Worm (Caenorhabditis elegans) whole organism, L3 larva: ENCODE data around the gene nyn-1.
"Not testable (repeated sequence)": the region's sequence is repeated elsewhere in the genome, so short reads cannot be mapped to it uniquely, and the experiment has no call there.

Source experiments
- R02D3.7 ChIP-seq: fragments of 150-350 bp; optimal IDR thresholded peaks from 2 replicates; lab custom pipeline; 2014; ENCODE audit warnings: missing biosample characterization, missing genetic modification characterization
- ZK546.5 ChIP-seq: sonication (generic microtip); optimal IDR thresholded peaks from 2 replicates; lab custom pipeline; 2017; ENCODE audit warnings: missing biosample characterization, missing genetic modification characterization
- aly-2 ChIP-seq: fragments of 150-350 bp; optimal IDR thresholded peaks from 2 replicates; lab custom pipeline; 2014; ENCODE audit warnings: missing biosample characterization, missing genetic modification characterization
- ama-1 ChIP-seq: fragments of 150-350 bp; optimal IDR thresholded peaks from 2 replicates; lab custom pipeline; 2018
- ceh-28 ChIP-seq: fragments of 150-350 bp; optimal IDR thresholded peaks from 2 replicates; lab custom pipeline; 2014; ENCODE audit warnings: missing biosample characterization, missing genetic modification reagents, missing genetic modification characterization
- egl-27 ChIP-seq: sonication (generic microtip); optimal IDR thresholded peaks from 4 replicates; lab custom pipeline; 2017; ENCODE audit warnings: missing biosample characterization, missing genetic modification reagents, missing genetic modification characterization
- egl-5 ChIP-seq: fragments of 150-350 bp; optimal IDR thresholded peaks from 2 replicates; lab custom pipeline; 2017; ENCODE audit warnings: missing biosample characterization, missing genetic modification reagents, missing genetic modification characterization, inconsistent platforms
- elt-1 ChIP-seq: fragments of 150-350 bp; optimal IDR thresholded peaks from 2 replicates; lab custom pipeline; 2014; ENCODE audit warnings: missing biosample characterization, missing genetic modification characterization
- elt-2 ChIP-seq: sonication (generic microtip); optimal IDR thresholded peaks from 2 replicates; lab custom pipeline; 2016; ENCODE audit warnings: missing genetic modification reagents, mild to moderate bottlenecking, missing genetic modification characterization, missing compliant biosample characterization
- eor-1 ChIP-seq, 2 experiments: fragments of 150-350 bp; optimal IDR thresholded peaks; 2 replicates each; lab custom pipeline; 2014 to 2018; ENCODE audit warnings: missing biosample characterization in 2 of 2, missing genetic modification characterization in 2 of 2
- fkh-10 ChIP-seq: sonication (generic microtip); optimal IDR thresholded peaks from 2 replicates; lab custom pipeline; 2017; ENCODE audit warnings: missing biosample characterization, missing genetic modification reagents, missing genetic modification characterization
- fos-1 ChIP-seq: fragments of 150-350 bp; optimal IDR thresholded peaks from 2 replicates; lab custom pipeline; 2014; ENCODE audit warnings: missing biosample characterization, missing genetic modification characterization
- hmg-11 ChIP-seq: sonication (generic microtip); optimal IDR thresholded peaks from 2 replicates; lab custom pipeline; 2016; ENCODE audit warnings: missing genetic modification characterization, missing compliant biosample characterization
- lin-15B ChIP-seq: fragments of 150-350 bp; optimal IDR thresholded peaks from 2 replicates; lab custom pipeline; 2014; ENCODE audit warnings: missing biosample characterization, missing genetic modification characterization
- lin-39 ChIP-seq: fragments of 150-350 bp; optimal IDR thresholded peaks from 2 replicates; lab custom pipeline; 2018; ENCODE audit warnings: missing biosample characterization, missing genetic modification reagents, missing genetic modification characterization
- lsy-12 ChIP-seq: sonication (generic microtip); optimal IDR thresholded peaks from 2 replicates; lab custom pipeline; 2016; ENCODE audit warnings: mild to moderate bottlenecking, missing genetic modification characterization, missing compliant biosample characterization
- mdl-1 ChIP-seq: fragments of 150-350 bp; optimal IDR thresholded peaks from 2 replicates; lab custom pipeline; 2014; ENCODE audit warnings: missing biosample characterization, missing genetic modification characterization
- mml-1 ChIP-seq: fragments of 150-350 bp; sonication (generic microtip); optimal IDR thresholded peaks from 3 replicates; lab custom pipeline; 2014; ENCODE audit warnings: missing biosample characterization, missing genetic modification characterization
- nfya-1 ChIP-seq: sonication (generic microtip); optimal IDR thresholded peaks from 2 replicates; lab custom pipeline; 2017; ENCODE audit warnings: missing genetic modification characterization, mild to moderate bottlenecking, missing compliant biosample characterization, antibody characterized with exemption, moderate library complexity; ENCODE audit not compliant: insufficient read depth
- nhr-11 ChIP-seq: fragments of 150-350 bp; optimal IDR thresholded peaks from 2 replicates; lab custom pipeline; 2014; ENCODE audit warnings: missing biosample characterization, missing genetic modification characterization
- nhr-23 ChIP-seq: fragments of 150-350 bp; optimal IDR thresholded peaks from 2 replicates; lab custom pipeline; 2014; ENCODE audit warnings: missing biosample characterization, missing genetic modification reagents, missing genetic modification characterization
- nhr-237 ChIP-seq: fragments of 150-350 bp; optimal IDR thresholded peaks from 2 replicates; lab custom pipeline; 2014; ENCODE audit warnings: missing biosample characterization, missing genetic modification characterization
- nhr-25 ChIP-seq: sonication (generic microtip); optimal IDR thresholded peaks from 2 replicates; lab custom pipeline; 2017; ENCODE audit warnings: missing biosample characterization, missing genetic modification characterization
- nhr-43 ChIP-seq: sonication (generic microtip); optimal IDR thresholded peaks from 2 replicates; lab custom pipeline; 2016; ENCODE audit warnings: mild to moderate bottlenecking, missing genetic modification characterization, missing compliant biosample characterization; ENCODE audit not compliant: poor library complexity, severe bottlenecking
- nhr-67 ChIP-seq: fragments of 150-350 bp; optimal IDR thresholded peaks from 2 replicates; lab custom pipeline; 2014; ENCODE audit warnings: missing biosample characterization, missing genetic modification characterization
- nhr-77 ChIP-seq: fragments of 150-350 bp; optimal IDR thresholded peaks from 2 replicates; lab custom pipeline; 2014; ENCODE audit warnings: missing biosample characterization, missing genetic modification characterization
- pha-4 ChIP-seq: fragments of 150-350 bp; optimal IDR thresholded peaks from 2 replicates; lab custom pipeline; 2014; ENCODE audit warnings: missing biosample characterization, missing genetic modification reagents, missing genetic modification characterization
- skn-1 ChIP-seq: fragments of 150-350 bp; optimal IDR thresholded peaks from 2 replicates; lab custom pipeline; 2014; ENCODE audit warnings: missing biosample characterization, missing genetic modification characterization
- snpc-4 ChIP-seq: fragments of 150-350 bp; optimal IDR thresholded peaks from 2 replicates; lab custom pipeline; 2014; ENCODE audit warnings: missing biosample characterization, missing genetic modification characterization
- unc-39 ChIP-seq: sonication (generic microtip); optimal IDR thresholded peaks from 4 replicates; lab custom pipeline; 2017; ENCODE audit warnings: missing biosample characterization, missing genetic modification characterization
- ztf-11 ChIP-seq: fragments of 150-350 bp; optimal IDR thresholded peaks from 2 replicates; lab custom pipeline; 2014; ENCODE audit warnings: missing biosample characterization, missing genetic modification characterization

nyn-1 gene

ce11 chrIV:13665073-13665472, 21.7 kb downstream of the nyn-1 start:
- no peak for TF ChIP-seq mml-1

- TF ChIP-seq nhr-11 (tag; lab: Kevin White, UChicago) (no peak), mdl-1 (tag; lab: Kevin White, UChicago) (no peak), elt-1 (tag; lab: Kevin White, UChicago) (no peak), nhr-237 (tag; lab: Kevin White, UChicago) (no peak), R02D3.7 (tag; lab: Kevin White, UChicago) (no peak), fos-1 (tag; lab: Kevin White, UChicago) (no peak), lsy-12 (tag; lab: Kevin White, UChicago) (no peak), nhr-67 (tag; lab: Kevin White, UChicago) (no peak), nhr-25 (no peak), snpc-4 (tag; lab: Kevin White, UChicago) (no peak), skn-1 (no peak), ceh-28 (tag; lab: Kevin White, UChicago) (no peak), nfya-1 (tag; lab: Kevin White, UChicago) (no peak), unc-39 (no peak), ztf-11 (tag; lab: Kevin White, UChicago) (no peak), eor-1 (tag; optimal IDR thresholded peaks at IDR 0.05; lab: Kevin White, UChicago) (no peak), nhr-23 (tag; lab: Kevin White, UChicago) (no peak), ZK546.5 (tag; lab: Kevin White, UChicago) (no peak), nhr-77 (tag; lab: Kevin White, UChicago) (no peak), lin-15B (tag; lab: Kevin White, UChicago) (no peak)
These were observed 22.7 kb downstream of the nyn-1 start, which contains the start of gene Y45F10C.4 for ce11 chrIV:13664090-13664489. Gene Y45F10C.4 (minus strand): TSS chrIV:13664190.

ce11 chrIV:13662570-13662969, 24.2 kb downstream of the nyn-1 start, which contains the start of gene Y45F10C.2:
Gene Y45F10C.2 (minus strand): TSS chrIV:13662670.
- TF ChIP-seq nhr-11, lin-39, aly-2 (tag; lab: Kevin White, UChicago): not testable (repeated sequence)

ce11 chrIV:13659449-13659848, 27.4 kb downstream of the nyn-1 start, which contains the start of gene Y45F10C.1:
Gene Y45F10C.1 (minus strand): TSS chrIV:13659549.
- not testable (repeated sequence) for TF ChIP-seq elt-2 (tag; lab: Kevin White, UChicago); pha-4; nhr-23 (tag; lab: Kevin White, UChicago)

- not testable (repeated sequence) for TF ChIP-seq ama-1 (lab: Kevin White, UChicago); egl-27 (tag; lab: Kevin White, UChicago); lin-39 (tag; lab: Kevin White, UChicago)
These were observed 34.8 kb downstream of the nyn-1 start, which contains the start of gene Y45F10C.6 for ce11 chrIV:13652023-13652422. Gene Y45F10C.6 (plus strand): TSS chrIV:13652323.

DNA sequence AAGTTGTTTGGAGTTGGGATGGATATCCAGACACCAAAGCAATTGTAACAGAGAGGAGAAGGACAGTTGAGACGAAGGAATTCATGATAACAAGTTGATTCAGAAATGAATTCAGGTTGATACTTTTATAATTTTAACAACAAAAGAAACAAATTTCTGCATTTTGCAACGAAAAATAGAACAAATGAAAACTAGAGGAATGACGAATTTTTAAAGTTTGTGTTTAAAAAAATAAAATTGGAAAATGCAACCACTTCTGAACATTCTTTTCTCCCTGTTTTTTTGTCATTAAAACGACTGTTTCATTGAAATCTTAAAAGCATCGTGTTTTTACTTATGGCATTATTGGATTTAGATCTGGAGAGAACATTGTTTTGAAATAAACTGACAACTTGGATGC, 35.4 kb downstream of the nyn-1 start, which contains the start of gene C08F11.12:
Gene C08F11.12 (minus strand): TSS at position 101 of the 400 bp plus-strand sequence.
- not testable (repeated sequence) for TF ChIP-seq fos-1, mdl-1, lsy-12 (tag; lab: Kevin White, UChicago)

ce11 chrIV:13650238-13650637, 36.6 kb downstream of the nyn-1 start, which contains the start of gene C08F11.17:
Gene C08F11.17 (minus strand): TSS chrIV:13650338.
- no peak for TF ChIP-seq R02D3.7 (tag; lab: Kevin White, UChicago)
- TF ChIP-seq lsy-12 (tag; lab: Kevin White, UChicago), result no peak
- TF ChIP-seq nhr-23 (tag; lab: Kevin White, UChicago), result no peak
- no peak for TF ChIP-seq elt-1 (tag; lab: Kevin White, UChicago)
- TF ChIP-seq nhr-77 (tag; lab: Kevin White, UChicago), result no peak
- no peak for TF ChIP-seq egl-5
- no peak for TF ChIP-seq lin-15B (tag; lab: Kevin White, UChicago)
- TF ChIP-seq aly-2 (tag; lab: Kevin White, UChicago), result no peak
- no peak for TF ChIP-seq nhr-25
- no peak for TF ChIP-seq fkh-10 (GFP tag; lab: Kevin White, UChicago)
- no peak for TF ChIP-seq hmg-11 (tag; lab: Kevin White, UChicago)
- no peak for TF ChIP-seq ama-1 (lab: Kevin White, UChicago)
- no peak for TF ChIP-seq nhr-43
- TF ChIP-seq ztf-11 (tag; lab: Kevin White, UChicago), result no peak
